Fruit fly (Drosophila melanogaster) whole organism, embryonic: ENCODE results near the gene CG15431.
A peak's percentile ranks its signal among the peaks of the same experiment; 100 is the strongest.

Experiments used
- Aef1 ChIP-seq: fragments of 200-800 bp; sonication (Bioruptor generic); IDR thresholded peaks from 3 replicates; pipeline ENCODE4 v1.3.6; 2022; ENCODE audit warnings: missing biosample characterization, missing genetic modification characterization
- Atf-2 ChIP-seq: fragments of 200-800 bp; sonication (Bioruptor generic); optimal IDR thresholded peaks from 2 replicates; lab custom pipeline; 2016; ENCODE audit warnings: missing biosample characterization, missing genetic modification characterization
- BEAF-32 ChIP-seq: fragments of 200-800 bp; sonication (Bioruptor generic); optimal IDR thresholded peaks from 3 replicates; lab custom pipeline; 2017; ENCODE audit warnings: missing biosample characterization, missing genetic modification characterization, mild to moderate bottlenecking, moderate library complexity, missing genetic modification reagents
- Blimp-1 ChIP-seq: fragments of 200-800 bp; sonication (Bioruptor generic); optimal IDR thresholded peaks from 3 replicates; lab custom pipeline; 2018; ENCODE audit warnings: missing biosample characterization, missing genetic modification characterization, mild to moderate bottlenecking, moderate library complexity, missing genetic modification reagents
- CG10543 ChIP-seq: fragments of 200-800 bp; sonication (Bioruptor generic); optimal IDR thresholded peaks from 3 replicates; lab custom pipeline; 2017; ENCODE audit warnings: missing biosample characterization, mild to moderate bottlenecking, missing genetic modification characterization, moderate library complexity
- CG1233 ChIP-seq: fragments of 200-800 bp; sonication (Bioruptor generic); optimal IDR thresholded peaks from 4 replicates; lab custom pipeline; 2018; ENCODE audit warnings: missing biosample characterization, mild to moderate bottlenecking, missing genetic modification characterization
- CG13287 ChIP-seq: fragments of 200-800 bp; sonication (Bioruptor generic); IDR thresholded peaks from 2 replicates; pipeline ENCODE4 v1.3.6; 2022; ENCODE audit warnings: missing biosample characterization, missing genetic modification characterization; ENCODE audit not compliant: partially characterized antibody
- CG2199 ChIP-seq: fragments of 200-800 bp; sonication (Bioruptor generic); IDR thresholded peaks from 3 replicates; pipeline ENCODE4 v1.3.6; 2022; ENCODE audit warnings: missing biosample characterization, missing genetic modification characterization
- CG2202 ChIP-seq: fragments of 200-800 bp; sonication (Bioruptor generic); optimal IDR thresholded peaks from 2 replicates; lab custom pipeline; 2018; ENCODE audit warnings: missing biosample characterization, mild to moderate bottlenecking, missing genetic modification characterization
- CG2678 ChIP-seq: fragments of 200-800 bp; sonication (Bioruptor generic); optimal IDR thresholded peaks from 3 replicates; lab custom pipeline; 2019; ENCODE audit warnings: missing biosample characterization, mild to moderate bottlenecking, missing genetic modification characterization, moderate library complexity
- CG3407 ChIP-seq: fragments of 200-800 bp; sonication (Bioruptor generic); optimal IDR thresholded peaks from 2 replicates; lab custom pipeline; 2018; ENCODE audit warnings: missing biosample characterization, mild to moderate bottlenecking, missing genetic modification characterization
- CG34376 ChIP-seq: fragments of 200-800 bp; sonication (Bioruptor generic); optimal IDR thresholded peaks from 2 replicates; lab custom pipeline; 2018; ENCODE audit warnings: missing biosample characterization, mild to moderate bottlenecking, missing genetic modification characterization
- CG4424 ChIP-seq: fragments of 200-800 bp; sonication (Bioruptor generic); optimal IDR thresholded peaks from 3 replicates; lab custom pipeline; 2016; ENCODE audit warnings: missing biosample characterization, missing genetic modification characterization
- CG4730 ChIP-seq: fragments of 200-800 bp; sonication (Bioruptor generic); IDR thresholded peaks from 2 replicates; pipeline ENCODE4 v1.3.6; 2022; ENCODE audit warnings: missing biosample characterization, missing genetic modification characterization
- CG6813 ChIP-seq: fragments of 200-800 bp; sonication (Bioruptor generic); optimal IDR thresholded peaks from 2 replicates; lab custom pipeline; 2017; ENCODE audit warnings: missing biosample characterization, missing genetic modification characterization, mild to moderate bottlenecking, moderate library complexity, missing genetic modification reagents
- CG9437 ChIP-seq: fragments of 200-800 bp; sonication (Bioruptor generic); optimal IDR thresholded peaks from 2 replicates; lab custom pipeline; 2018; ENCODE audit warnings: missing biosample characterization, mild to moderate bottlenecking, missing genetic modification characterization
- CG9797 ChIP-seq: fragments of 200-800 bp; sonication (Bioruptor generic); optimal IDR thresholded peaks from 3 replicates; lab custom pipeline; 2018; ENCODE audit warnings: missing biosample characterization, mild to moderate bottlenecking, missing genetic modification characterization
- CG9932 ChIP-seq: fragments of 200-800 bp; sonication (Bioruptor generic); IDR thresholded peaks from 2 replicates; pipeline ENCODE4 v1.3.6; 2022; ENCODE audit warnings: missing biosample characterization, missing genetic modification characterization
- Chrac-16 ChIP-seq: fragments of 200-800 bp; sonication (Bioruptor generic); optimal IDR thresholded peaks from 3 replicates; lab custom pipeline; 2016; ENCODE audit warnings: missing biosample characterization, missing genetic modification characterization
- D ChIP-seq, 2 experiments: fragments of 200-800 bp in 1 of 2; fragments of >200 bp in 1 of 2; sonication (Bioruptor generic) in 1 of 2; optimal IDR thresholded peaks; 2 replicates in 1 of 2; 3 replicates in 1 of 2; lab custom pipeline; 2017; ENCODE audit warnings: mild to moderate bottlenecking in 1 of 2, missing biosample characterization in 1 of 2, missing genetic modification characterization in 1 of 2, missing genetic modification reagents in 1 of 2
- D19B ChIP-seq: fragments of 200-800 bp; sonication (Bioruptor generic); optimal IDR thresholded peaks from 2 replicates; lab custom pipeline; 2017; ENCODE audit warnings: missing biosample characterization, mild to moderate bottlenecking, missing genetic modification characterization
- Dbx ChIP-seq: fragments of 200-800 bp; sonication (Bioruptor generic); IDR thresholded peaks from 3 replicates; pipeline ENCODE4 v1.3.6; 2022; ENCODE audit warnings: missing biosample characterization, missing genetic modification characterization
- H15 ChIP-seq: fragments of 200-800 bp; sonication (Bioruptor generic); IDR thresholded peaks from 3 replicates; pipeline ENCODE4 v1.3.6; 2022; ENCODE audit warnings: missing biosample characterization, missing genetic modification characterization
- HLH54F ChIP-seq: fragments of 200-800 bp; sonication (Bioruptor generic); optimal IDR thresholded peaks from 3 replicates; lab custom pipeline; 2016; ENCODE audit warnings: missing biosample characterization, missing genetic modification characterization
- Rfx ChIP-seq: fragments of 200-800 bp; sonication (Bioruptor generic); IDR thresholded peaks from 2 replicates; pipeline ENCODE4 v1.3.6; 2022; ENCODE audit warnings: missing biosample characterization, missing genetic modification characterization
- Tbp ChIP-seq: fragments of >200 bp; optimal IDR thresholded peaks from 2 replicates; lab custom pipeline; 2018; ENCODE audit warnings: missing biosample characterization, missing genetic modification characterization
- ac ChIP-seq: fragments of 200-800 bp; sonication (Bioruptor generic); optimal IDR thresholded peaks from 3 replicates; lab custom pipeline; 2017; ENCODE audit warnings: missing biosample characterization, mild to moderate bottlenecking, missing genetic modification characterization
- ash1 ChIP-seq: fragments of 200-800 bp; sonication (Bioruptor generic); optimal IDR thresholded peaks from 2 replicates; lab custom pipeline; 2018; ENCODE audit warnings: missing biosample characterization, mild to moderate bottlenecking, missing genetic modification characterization
- ato ChIP-seq: fragments of 200-800 bp; sonication (Bioruptor generic); IDR thresholded peaks from 2 replicates; pipeline ENCODE4 v1.3.6; 2022; ENCODE audit warnings: missing biosample characterization, missing genetic modification characterization; ENCODE audit not compliant: partially characterized antibody
- az2 ChIP-seq: fragments of 200-800 bp; sonication (Bioruptor generic); optimal IDR thresholded peaks from 3 replicates; lab custom pipeline; 2016; ENCODE audit warnings: missing biosample characterization, missing genetic modification characterization
- br ChIP-seq: fragments of >200 bp; optimal IDR thresholded peaks from 2 replicates; lab custom pipeline; 2017
- cato ChIP-seq: fragments of 200-800 bp; sonication (Bioruptor generic); optimal IDR thresholded peaks from 2 replicates; lab custom pipeline; 2016; ENCODE audit warnings: missing biosample characterization, missing genetic modification characterization, borderline replicate concordance
- en ChIP-seq: fragments of 200-800 bp; sonication (Bioruptor generic); optimal IDR thresholded peaks from 2 replicates; lab custom pipeline; 2016; ENCODE audit warnings: missing biosample characterization, missing genetic modification characterization
- gce ChIP-seq: fragments of 200-800 bp; sonication (Bioruptor generic); IDR thresholded peaks from 3 replicates; pipeline ENCODE4 v1.3.6; 2022; ENCODE audit warnings: missing biosample characterization, missing genetic modification characterization
- h ChIP-seq: fragments of >200 bp; optimal IDR thresholded peaks from 2 replicates; lab custom pipeline; 2017
- her ChIP-seq: fragments of 200-800 bp; sonication (Bioruptor generic); optimal IDR thresholded peaks from 2 replicates; lab custom pipeline; 2016; ENCODE audit warnings: missing biosample characterization, missing genetic modification characterization
- hkb ChIP-seq, 2 experiments: fragments of 200-800 bp in 1 of 2; fragments of >200 bp in 1 of 2; sonication (Bioruptor generic) in 1 of 2; IDR thresholded peaks in 1 of 2; optimal IDR thresholded peaks in 1 of 2; 2 replicates each; pipeline versions ENCODE4 v1.3.6 to Lab custom; 2017 to 2022; ENCODE audit warnings: missing biosample characterization in 1 of 2, missing genetic modification characterization in 1 of 2
- jumu ChIP-seq: fragments of 200-800 bp; sonication (Bioruptor generic); optimal IDR thresholded peaks from 3 replicates; lab custom pipeline; 2016; ENCODE audit warnings: missing biosample characterization, missing genetic modification characterization
- kay ChIP-seq: fragments of 200-800 bp; sonication (Bioruptor generic); optimal IDR thresholded peaks from 2 replicates; lab custom pipeline; 2016; ENCODE audit warnings: missing biosample characterization, missing genetic modification characterization
- knrl ChIP-seq: fragments of 200-800 bp; sonication (Bioruptor generic); IDR thresholded peaks from 3 replicates; pipeline ENCODE4 v1.3.6; 2022; ENCODE audit warnings: missing biosample characterization, missing genetic modification characterization; ENCODE audit not compliant: partially characterized antibody
- maf-S ChIP-seq: fragments of 200-800 bp; sonication (Bioruptor generic); optimal IDR thresholded peaks from 2 replicates; lab custom pipeline; 2016; ENCODE audit warnings: missing biosample characterization, missing genetic modification characterization
- nmo ChIP-seq: fragments of 200-800 bp; sonication (Bioruptor generic); optimal IDR thresholded peaks from 2 replicates; lab custom pipeline; 2018; ENCODE audit warnings: missing biosample characterization, mild to moderate bottlenecking, missing genetic modification characterization, moderate library complexity
- pan ChIP-seq, 4 experiments: fragments of >200 bp in 3 of 4; fragments of 200-800 bp in 1 of 4; sonication (Bioruptor generic) in 1 of 4; optimal IDR thresholded peaks in 3 of 4; IDR thresholded peaks in 1 of 4; 2 replicates each; pipeline versions ENCODE4 v1.3.6 to Lab custom; 2017 to 2022; ENCODE audit warnings: missing biosample characterization in 2 of 4, missing genetic modification characterization in 2 of 4, mixed read lengths in 1 of 4
- pfk ChIP-seq: fragments of 200-800 bp; sonication (Bioruptor generic); optimal IDR thresholded peaks from 2 replicates; lab custom pipeline; 2018; ENCODE audit warnings: missing biosample characterization, mild to moderate bottlenecking, missing genetic modification characterization, moderate library complexity
- pita ChIP-seq: fragments of 200-800 bp; sonication (Bioruptor generic); optimal IDR thresholded peaks from 2 replicates; lab custom pipeline; 2017; ENCODE audit warnings: missing biosample characterization, mild to moderate bottlenecking, missing genetic modification characterization
- rib ChIP-seq: fragments of 200-800 bp; sonication (Bioruptor generic); IDR thresholded peaks from 2 replicates; pipeline ENCODE4 v1.3.6; 2022; ENCODE audit warnings: missing biosample characterization, missing genetic modification characterization
- run ChIP-seq: fragments of 200-800 bp; sonication (Bioruptor generic); optimal IDR thresholded peaks from 3 replicates; lab custom pipeline; 2018; ENCODE audit warnings: missing biosample characterization, mild to moderate bottlenecking, missing genetic modification characterization
- sob ChIP-seq: fragments of 200-800 bp; sonication (Bioruptor generic); IDR thresholded peaks from 2 replicates; pipeline ENCODE4 v1.3.6; 2022; ENCODE audit warnings: missing biosample characterization, missing genetic modification characterization
- tap ChIP-seq: fragments of 200-800 bp; optimal IDR thresholded peaks from 3 replicates; lab custom pipeline; 2019; ENCODE audit warnings: missing biosample characterization, mild to moderate bottlenecking, missing genetic modification characterization, moderate library complexity
- tup ChIP-seq: fragments of 200-800 bp; sonication (Bioruptor generic); optimal IDR thresholded peaks from 2 replicates; lab custom pipeline; 2016; ENCODE audit warnings: missing biosample characterization, mild to moderate bottlenecking, missing genetic modification characterization, moderate library complexity
- tx ChIP-seq: fragments of 200-800 bp; sonication (Bioruptor generic); optimal IDR thresholded peaks from 2 replicates; lab custom pipeline; 2016; ENCODE audit warnings: missing biosample characterization, missing genetic modification characterization

CG15431 gene

dm6 chr2L:4452798-4453197, 11.7 kb upstream of the CG15431 start, which contains the start of gene CG15439 (continued):
- TF ChIP-seq CG9437 (GFP tag; lab: Kevin White, UChicago) (no peak), cato (GFP tag; lab: Kevin White, UChicago) (no peak), Atf-2 (GFP tag; lab: Kevin White, UChicago) (no peak), Chrac-16 (no peak), nmo (GFP tag; lab: Kevin White, UChicago) (no peak), ato (GFP tag; lab: Robert Waterston, UW) (peak; percentile 89), tx (GFP tag; lab: Kevin White, UChicago) (no peak), Dbx (no peak), pita (GFP tag; lab: Kevin White, UChicago) (no peak), hkb (optimal IDR thresholded peaks at IDR 0.05; lab: Kevin White, UChicago) (no peak), hkb (GFP tag; IDR thresholded peaks at IDR 0.05; lab: Robert Waterston, UW) (no peak), D19B (GFP tag; lab: Kevin White, UChicago) (no peak), her (GFP tag; lab: Kevin White, UChicago) (no peak), Aef1 (GFP tag; lab: Robert Waterston, UW) (no peak), tap (tag; lab: Kevin White, UChicago) (no peak), jumu (GFP tag; lab: Kevin White, UChicago) (no peak), pfk (GFP tag; lab: Kevin White, UChicago) (no peak), H15 (no peak), knrl (peak; percentile 64; the same call in 2 of the 3 replicates), maf-S (GFP tag; lab: Kevin White, UChicago) (no peak), CG9932 (GFP tag; lab: Robert Waterston, UW) (no peak), CG34376 (GFP tag; lab: Kevin White, UChicago) (no peak), ash1 (no peak), sob (GFP tag; lab: Robert Waterston, UW) (no peak), CG4424 (GFP tag; lab: Kevin White, UChicago) (no peak), br (lab: Kevin White, UChicago) (no peak), CG4730 (no peak), Rfx (GFP tag; lab: Robert Waterston, UW) (no peak), az2 (GFP tag; lab: Kevin White, UChicago) (no peak), gce (GFP tag; lab: Robert Waterston, UW) (no peak), ac (GFP tag; lab: Kevin White, UChicago) (no peak), Blimp-1 (GFP tag; lab: Kevin White, UChicago) (no peak), h (lab: Kevin White, UChicago) (no peak), CG9797 (GFP tag; lab: Kevin White, UChicago) (no peak), CG10543 (GFP tag; lab: Kevin White, UChicago) (no peak), tup (no peak), CG6813 (GFP tag; lab: Kevin White, UChicago) (no peak), HLH54F (GFP tag; lab: Kevin White, UChicago) (no peak), run (tag; lab: Kevin White, UChicago) (no peak), kay (GFP tag; lab: Kevin White, UChicago) (no peak), Tbp (GFP tag; lab: Kevin White, UChicago) (no peak), pan (optimal IDR thresholded peaks at IDR 0.05; lab: Kevin White, UChicago) (no peak), pan (GFP tag; optimal IDR thresholded peaks at IDR 0.05 in 1 of 2, IDR thresholded peaks at IDR 0.05 in 1 of 2) (no peak), rib (GFP tag; lab: Robert Waterston, UW) (no peak), CG2202 (tag; lab: Kevin White, UChicago) (no peak), CG13287 (GFP tag; lab: Robert Waterston, UW) (peak; percentile 83), CG1233 (no peak), D (optimal IDR thresholded peaks at IDR 0.05; lab: Kevin White, UChicago) (no peak), D (GFP tag; optimal IDR thresholded peaks at IDR 0.05; lab: Kevin White, UChicago) (no peak), CG3407 (no peak), BEAF-32 (GFP tag; lab: Kevin White, UChicago) (peak; percentile 54), CG2678 (tag; lab: Kevin White, UChicago) (no peak), en (no peak), CG2199 (GFP tag; lab: Robert Waterston, UW) (no peak)
